Worm (Caenorhabditis elegans) whole organism, L2 larva: ENCODE data around the gene F27B10.1.

Experiments used
- R02D3.7 ChIP-seq: fragments of 150-350 bp; optimal IDR thresholded peaks from 2 replicates; lab custom pipeline; 2014; ENCODE audit warnings: missing biosample characterization, missing genetic modification characterization
- ZK546.5 ChIP-seq: sonication (generic microtip); optimal IDR thresholded peaks from 2 replicates; lab custom pipeline; 2017; ENCODE audit warnings: missing biosample characterization, missing genetic modification characterization
- ama-1 ChIP-seq: fragments of 150-350 bp; optimal IDR thresholded peaks from 2 replicates; lab custom pipeline; 2018; ENCODE audit warnings: inconsistent platforms
- mdl-1 ChIP-seq, 2 experiments: fragments of 150-350 bp in 1 of 2; sonication (generic microtip) in 1 of 2; optimal IDR thresholded peaks; 2 replicates each; lab custom pipeline; 2017; ENCODE audit warnings: missing biosample characterization in 2 of 2, missing genetic modification characterization in 2 of 2
- nhr-23 ChIP-seq: fragments of 150-350 bp; optimal IDR thresholded peaks from 2 replicates; lab custom pipeline; 2014; ENCODE audit warnings: missing biosample characterization, missing genetic modification reagents, missing genetic modification characterization
- sma-9 ChIP-seq, 2 experiments: fragments of 150-350 bp in 1 of 2; sonication (generic microtip) in 1 of 2; optimal IDR thresholded peaks; 2 replicates each; lab custom pipeline; 2014 to 2016; ENCODE audit warnings: missing genetic modification characterization in 2 of 2, mild to moderate bottlenecking in 1 of 2, missing biosample characterization in 1 of 2, missing compliant biosample characterization in 1 of 2, missing genetic modification reagents in 1 of 2, moderate library complexity in 1 of 2
- unc-55 ChIP-seq: fragments of 150-350 bp; sonication (generic microtip); optimal IDR thresholded peaks from 3 replicates; lab custom pipeline; 2014; ENCODE audit warnings: missing biosample characterization, missing genetic modification reagents, missing genetic modification characterization
- unc-62 ChIP-seq: fragments of 150-350 bp; optimal IDR thresholded peaks from 2 replicates; lab custom pipeline; 2014; ENCODE audit warnings: missing biosample characterization, missing genetic modification reagents, missing genetic modification characterization

Gene F27B10.1

ce11 chrV:7123979-7124378 lies 51.6 kb downstream of the F27B10.1 start:
- TF ChIP-seq nhr-23 (tag; lab: Kevin White, UChicago) (no peak), unc-62 (GFP tag; lab: Kevin White, UChicago) (no peak), unc-55 (GFP tag; lab: Kevin White, UChicago) (no peak), sma-9 (GFP tag; optimal IDR thresholded peaks at IDR 0.05; lab: Kevin White, UChicago) (no peak), sma-9 (tag; optimal IDR thresholded peaks at IDR 0.05; lab: Kevin White, UChicago) (no peak), ZK546.5 (tag; lab: Kevin White, UChicago) (no peak), mdl-1 (tag; optimal IDR thresholded peaks at IDR 0.05; lab: Kevin White, UChicago) (no peak), R02D3.7 (no peak), ama-1 (lab: Kevin White, UChicago) (no peak)
- TF ChIP-seq, all 48 proteins: peak for 0
